Worm (Caenorhabditis elegans) whole organism, young adult: ENCODE results near the gene vit-4.

Experiments used
- C06A6.2 ChIP-seq: fragments of 200-800 bp; sonication (Bioruptor generic); conservative IDR thresholded peaks from 2 replicates; pipeline ENCODE4 v1.3.6; 2022; ENCODE audit warnings: missing genetic modification characterization, missing compliant biosample characterization
- D2030.7 ChIP-seq: fragments of 200-800 bp; sonication (Bioruptor generic); IDR thresholded peaks from 2 replicates; pipeline ENCODE4 v1.3.6; 2022; ENCODE audit warnings: missing genetic modification reagents, missing genetic modification characterization, missing compliant biosample characterization
- F10E7.11 ChIP-seq: sonication (generic microtip); optimal IDR thresholded peaks from 2 replicates; lab custom pipeline; 2017; ENCODE audit warnings: mild to moderate bottlenecking, missing genetic modification characterization, moderate library complexity, missing compliant biosample characterization
- F22D6.2 ChIP-seq: sonication (generic microtip); optimal IDR thresholded peaks from 2 replicates; lab custom pipeline; 2016; ENCODE audit warnings: mild to moderate bottlenecking, missing genetic modification characterization, missing compliant biosample characterization
- F23B12.7 ChIP-seq: sonication (generic microtip); optimal IDR thresholded peaks from 2 replicates; lab custom pipeline; 2017; ENCODE audit warnings: missing genetic modification characterization, mild to moderate bottlenecking, missing compliant biosample characterization, antibody characterized with exemption, moderate library complexity; ENCODE audit not compliant: insufficient read depth
- F33H1.4 ChIP-seq: fragments of 200-800 bp; sonication (Bioruptor generic); IDR thresholded peaks from 2 replicates; pipeline ENCODE4 v1.3.6; 2022; ENCODE audit warnings: missing genetic modification reagents, missing genetic modification characterization, missing compliant biosample characterization
- F55B11.4 ChIP-seq: sonication (generic microtip); optimal IDR thresholded peaks from 2 replicates; lab custom pipeline; 2016; ENCODE audit warnings: missing compliant biosample characterization, missing genetic modification characterization, borderline replicate concordance; ENCODE audit not compliant: insufficient read depth
- F57C9.4 ChIP-seq: sonication (generic microtip); optimal IDR thresholded peaks from 2 replicates; lab custom pipeline; 2017; ENCODE audit warnings: mild to moderate bottlenecking, missing genetic modification characterization, missing compliant biosample characterization
- T07F8.4 ChIP-seq: sonication (generic microtip); optimal IDR thresholded peaks from 2 replicates; lab custom pipeline; 2016; ENCODE audit warnings: mild to moderate bottlenecking, missing genetic modification characterization, moderate library complexity, missing compliant biosample characterization
- T26A5.8 ChIP-seq: sonication (generic microtip); optimal IDR thresholded peaks from 2 replicates; lab custom pipeline; 2016; ENCODE audit warnings: missing genetic modification characterization, missing compliant biosample characterization
- Y53G8AR.9 ChIP-seq: fragments of 200-800 bp; sonication (Bioruptor generic); conservative IDR thresholded peaks from 2 replicates; pipeline ENCODE4 v1.3.6; 2022; ENCODE audit warnings: missing genetic modification reagents, missing genetic modification characterization, missing compliant biosample characterization
- Y56A3A.18 ChIP-seq: fragments of 200-800 bp; sonication (Bioruptor generic); IDR thresholded peaks from 2 replicates; pipeline ENCODE4 v1.3.6; 2022; ENCODE audit warnings: missing genetic modification reagents, missing genetic modification characterization, missing compliant biosample characterization
- Y95B8A.8 ChIP-seq: fragments of 200-800 bp; sonication (Bioruptor generic); IDR thresholded peaks from 2 replicates; pipeline ENCODE4 v1.3.6; 2022; ENCODE audit warnings: missing genetic modification reagents, missing genetic modification characterization, missing compliant biosample characterization
- aptf-2 ChIP-seq: fragments of 200-800 bp; sonication (Bioruptor generic); conservative IDR thresholded peaks from 2 replicates; pipeline ENCODE4 v1.3.6; 2022; ENCODE audit warnings: missing genetic modification reagents, missing genetic modification characterization, missing compliant biosample characterization
- aptf-3 ChIP-seq: fragments of 200-800 bp; sonication (Bioruptor generic); IDR thresholded peaks from 2 replicates; pipeline ENCODE4 v1.3.6; 2022; ENCODE audit warnings: missing genetic modification characterization, missing compliant biosample characterization
- ceh-58 ChIP-seq: fragments of 200-800 bp; sonication (Bioruptor generic); IDR thresholded peaks from 2 replicates; pipeline ENCODE4 v1.3.6; 2022; ENCODE audit warnings: missing genetic modification characterization, missing compliant biosample characterization
- ceh-79 ChIP-seq: sonication (generic microtip); optimal IDR thresholded peaks from 2 replicates; lab custom pipeline; 2017; ENCODE audit warnings: mild to moderate bottlenecking, missing genetic modification characterization, missing compliant biosample characterization
- dox-1 ChIP-seq: fragments of 200-800 bp; sonication (Bioruptor generic); IDR thresholded peaks from 2 replicates; pipeline ENCODE4 v1.3.6; 2022; ENCODE audit warnings: missing genetic modification reagents, missing genetic modification characterization, missing compliant biosample characterization
- dpff-1 ChIP-seq: sonication (generic microtip); optimal IDR thresholded peaks from 2 replicates; lab custom pipeline; 2017; ENCODE audit warnings: mild to moderate bottlenecking, missing genetic modification characterization, missing compliant biosample characterization
- dpl-1 ChIP-seq: fragments of 150-350 bp; optimal IDR thresholded peaks from 2 replicates; lab custom pipeline; 2014; ENCODE audit warnings: missing biosample characterization, missing genetic modification reagents, missing genetic modification characterization
- egl-44 ChIP-seq: fragments of 200-800 bp; sonication (Bioruptor generic); IDR thresholded peaks from 2 replicates; pipeline ENCODE4 v1.3.6; 2022; ENCODE audit warnings: missing genetic modification reagents, missing genetic modification characterization, missing compliant biosample characterization
- egrh-3 ChIP-seq: fragments of 200-800 bp; sonication (Bioruptor generic); IDR thresholded peaks from 2 replicates; pipeline ENCODE4 v1.3.6; 2022; ENCODE audit warnings: missing genetic modification reagents, missing genetic modification characterization, missing compliant biosample characterization
- fkh-3 ChIP-seq: sonication (generic microtip); optimal IDR thresholded peaks from 2 replicates; lab custom pipeline; 2016; ENCODE audit warnings: mild to moderate bottlenecking, missing genetic modification characterization, missing compliant biosample characterization
- lin-54 ChIP-seq: fragments of 200-800 bp; sonication (Bioruptor generic); optimal IDR thresholded peaks from 2 replicates; lab custom pipeline; 2018; ENCODE audit warnings: mild to moderate bottlenecking, missing genetic modification characterization, missing compliant biosample characterization
- lsl-1 ChIP-seq: fragments of 200-800 bp; sonication (Bioruptor generic); optimal IDR thresholded peaks from 2 replicates; lab custom pipeline; 2018; ENCODE audit warnings: mild to moderate bottlenecking, missing genetic modification characterization, moderate library complexity, missing compliant biosample characterization
- lsy-27 ChIP-seq: sonication (generic microtip); optimal IDR thresholded peaks from 2 replicates; lab custom pipeline; 2017; ENCODE audit warnings: missing genetic modification characterization, mild to moderate bottlenecking, missing compliant biosample characterization, antibody characterized with exemption, missing genotype, borderline replicate concordance; ENCODE audit not compliant: insufficient read depth
- madf-3 ChIP-seq: fragments of 200-800 bp; sonication (Bioruptor generic); IDR thresholded peaks from 2 replicates; pipeline ENCODE4 v1.3.6; 2022; ENCODE audit warnings: missing genetic modification reagents, missing genetic modification characterization, missing compliant biosample characterization
- mel-28 ChIP-seq: sonication (generic microtip); optimal IDR thresholded peaks from 2 replicates; lab custom pipeline; 2016; ENCODE audit warnings: borderline replicate concordance, mild to moderate bottlenecking, missing genetic modification characterization, missing compliant biosample characterization
- nhr-90 ChIP-seq: sonication (generic microtip); optimal IDR thresholded peaks from 2 replicates; lab custom pipeline; 2016; ENCODE audit warnings: missing genotype, mild to moderate bottlenecking, missing genetic modification characterization, missing compliant biosample characterization
- pbrm-1 ChIP-seq: fragments of 200-800 bp; sonication (Bioruptor generic); IDR thresholded peaks from 2 replicates; pipeline ENCODE4 v1.3.6; 2022; ENCODE audit warnings: missing genetic modification reagents, missing genetic modification characterization, missing compliant biosample characterization
- snpc-4 ChIP-seq, 5 experiments: fragments of 150-350 bp in 1 of 5; sonication (generic microtip) in 4 of 5; optimal IDR thresholded peaks; 2 replicates each; lab custom pipeline; 2014 to 2018; ENCODE audit warnings: missing genetic modification characterization in 5 of 5, missing biosample characterization in 3 of 5, antibody characterized with exemption in 2 of 5, mild to moderate bottlenecking in 2 of 5, missing compliant biosample characterization in 2 of 5, missing genotype in 2 of 5, moderate library complexity in 2 of 5, missing genetic modification reagents in 1 of 5
- somi-1 ChIP-seq: fragments of 200-800 bp; sonication (Bioruptor generic); optimal IDR thresholded peaks from 2 replicates; lab custom pipeline; 2018; ENCODE audit warnings: mild to moderate bottlenecking, missing genetic modification characterization, missing compliant biosample characterization
- tbx-9 ChIP-seq: sonication (generic microtip); optimal IDR thresholded peaks from 2 replicates; lab custom pipeline; 2016; ENCODE audit warnings: borderline replicate concordance, missing genetic modification characterization, inconsistent platforms, missing compliant biosample characterization
- tlf-1 ChIP-seq: fragments of 200-800 bp; sonication (Bioruptor generic); optimal IDR thresholded peaks from 2 replicates; lab custom pipeline; 2018; ENCODE audit warnings: mild to moderate bottlenecking, missing genetic modification characterization, missing compliant biosample characterization
- unc-62 ChIP-seq: fragments of 150-350 bp; optimal IDR thresholded peaks from 2 replicates; lab custom pipeline; 2014; ENCODE audit warnings: missing biosample characterization, missing genetic modification reagents, missing genetic modification characterization
- xnd-1 ChIP-seq: sonication (generic microtip); optimal IDR thresholded peaks from 2 replicates; lab custom pipeline; 2016; ENCODE audit warnings: missing genotype, missing genetic modification reagents, missing genetic modification characterization, missing compliant biosample characterization
- zim-3 ChIP-seq: sonication (generic microtip); optimal IDR thresholded peaks from 2 replicates; lab custom pipeline; 2017; ENCODE audit warnings: mild to moderate bottlenecking, missing genetic modification characterization, moderate library complexity, missing compliant biosample characterization
- ztf-28 ChIP-seq: fragments of 200-800 bp; sonication (Bioruptor generic); IDR thresholded peaks from 2 replicates; pipeline ENCODE4 v1.3.6; 2022; ENCODE audit warnings: missing genetic modification reagents, missing genetic modification characterization, missing compliant biosample characterization

The vit-4 gene

DNA sequence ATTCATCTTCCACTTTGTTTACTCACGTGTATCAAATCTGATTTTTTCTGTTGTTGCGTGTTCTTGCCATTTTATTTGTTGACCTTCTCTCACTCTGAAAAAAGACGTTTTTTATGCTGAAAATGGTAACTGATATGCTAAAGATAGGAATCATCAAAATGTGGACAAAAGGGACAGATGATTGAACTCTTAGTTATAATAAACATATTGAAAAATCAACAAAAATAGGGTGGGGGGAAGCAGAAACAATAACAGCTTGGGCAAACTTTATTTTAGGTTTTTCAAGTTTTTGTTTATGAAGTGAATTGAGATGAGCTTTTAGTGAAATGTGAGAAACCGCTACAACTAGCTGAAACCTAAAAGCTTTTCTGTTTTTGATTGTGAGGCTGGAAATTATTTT is 30.8 kb downstream of the vit-4 start, which contains the start of gene F56B6.6 (continued):
- no peak for TF ChIP-seq F23B12.7 (tag; lab: Kevin White, UChicago)

DNA sequence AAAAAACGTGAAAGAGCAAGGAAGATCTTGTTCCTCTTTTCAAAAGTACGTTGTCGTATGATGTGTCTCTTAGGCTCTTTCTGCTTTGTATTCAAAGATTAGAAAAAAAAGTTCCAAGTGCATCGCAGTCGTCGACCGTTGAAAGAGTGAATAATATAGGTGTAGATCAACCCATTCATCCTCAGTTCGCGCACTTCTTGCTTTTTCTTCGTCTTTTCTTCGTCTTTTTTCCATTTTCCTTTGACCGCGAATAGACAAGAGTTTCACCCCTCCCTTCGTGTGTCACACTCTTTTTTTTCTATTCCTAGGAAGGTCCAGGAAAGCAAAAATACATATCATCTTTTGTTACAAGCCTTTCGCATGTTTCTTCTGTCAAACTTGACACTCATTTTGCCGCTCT is 37.1 kb downstream of the vit-4 start:
- no peak for TF ChIP-seq F55B11.4 (tag; lab: Kevin White, UChicago)
- TF ChIP-seq tlf-1 (GFP tag; lab: Kevin White, UChicago), result no peak
- TF ChIP-seq ceh-79, result no peak
- TF ChIP-seq F33H1.4 (GFP tag; lab: Robert Waterston, UW), result no peak
- TF ChIP-seq F22D6.2, result no peak
- TF ChIP-seq mel-28, result no peak
- TF ChIP-seq lin-54, result no peak
- no peak for TF ChIP-seq Y56A3A.18 (GFP tag; lab: Robert Waterston, UW)
- no peak for TF ChIP-seq T07F8.4 (tag; lab: Kevin White, UChicago)
- TF ChIP-seq aptf-3 (GFP tag; lab: Robert Waterston, UW), result no peak
- no peak for TF ChIP-seq tbx-9 (tag; lab: Kevin White, UChicago)
- TF ChIP-seq T26A5.8 (tag; lab: Kevin White, UChicago), result no peak
- TF ChIP-seq ceh-58 (GFP tag; lab: Robert Waterston, UW), result no peak
- TF ChIP-seq Y53G8AR.9 (GFP tag; lab: Robert Waterston, UW), result no peak
- TF ChIP-seq dpl-1 (GFP tag; lab: Kevin White, UChicago), result no peak
- TF ChIP-seq pbrm-1 (GFP tag; lab: Robert Waterston, UW), result no peak
- no peak for TF ChIP-seq F10E7.11 (tag; lab: Kevin White, UChicago)

DNA sequence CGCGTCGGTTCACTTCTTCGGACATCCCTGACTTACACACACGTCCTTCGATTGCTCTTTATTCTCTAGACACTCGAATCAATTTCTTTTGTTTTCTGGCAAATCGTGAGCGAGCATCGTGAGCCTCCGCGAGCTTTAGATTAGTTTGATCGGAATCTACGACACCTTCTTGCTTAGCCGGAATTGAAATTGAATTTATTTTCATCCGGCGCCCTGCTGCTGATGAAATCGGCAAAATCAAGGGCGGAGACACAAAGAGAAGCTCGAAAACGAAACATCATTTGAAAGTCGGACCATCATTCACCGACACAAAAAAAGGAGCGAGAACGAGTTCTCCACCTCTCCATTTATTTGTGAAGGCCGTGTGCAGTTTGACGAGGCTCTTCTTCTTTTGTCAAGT is 45.3 kb downstream of the vit-4 start, which contains the start of gene npr-16:
Gene npr-16 (plus strand): TSS at position 301 of the 400 bp plus-strand sequence.
- TF ChIP-seq dox-1 (GFP tag; lab: Robert Waterston, UW), result no peak
- TF ChIP-seq nhr-90 (tag; lab: Kevin White, UChicago), result no peak
- no peak for TF ChIP-seq unc-62 (GFP tag; lab: Kevin White, UChicago)
- no peak for TF ChIP-seq lsl-1 (GFP tag; lab: Kevin White, UChicago)
- no peak for TF ChIP-seq snpc-4 (GFP tag; optimal IDR thresholded peaks at IDR 0.05; lab: Kevin White, UChicago)
- TF ChIP-seq snpc-4 (tag; optimal IDR thresholded peaks at IDR 0.05; lab: Kevin White, UChicago), result no peak
- TF ChIP-seq Y56A3A.18 (GFP tag; lab: Robert Waterston, UW), result no peak
- TF ChIP-seq ceh-58 (GFP tag; lab: Robert Waterston, UW), result no peak
- TF ChIP-seq C06A6.2, result no peak
- no peak for TF ChIP-seq Y95B8A.8 (GFP tag; lab: Robert Waterston, UW)
- no peak for TF ChIP-seq D2030.7 (GFP tag; lab: Robert Waterston, UW)
- no peak for TF ChIP-seq madf-3 (GFP tag; lab: Robert Waterston, UW)
- no peak for TF ChIP-seq mel-28
- no peak for TF ChIP-seq F57C9.4 (tag; lab: Kevin White, UChicago)
- TF ChIP-seq xnd-1 (tag; lab: Kevin White, UChicago), result no peak
- TF ChIP-seq lsy-27 (tag; lab: Kevin White, UChicago), result no peak
- TF ChIP-seq somi-1 (GFP tag; lab: Kevin White, UChicago), result no peak

DNA sequence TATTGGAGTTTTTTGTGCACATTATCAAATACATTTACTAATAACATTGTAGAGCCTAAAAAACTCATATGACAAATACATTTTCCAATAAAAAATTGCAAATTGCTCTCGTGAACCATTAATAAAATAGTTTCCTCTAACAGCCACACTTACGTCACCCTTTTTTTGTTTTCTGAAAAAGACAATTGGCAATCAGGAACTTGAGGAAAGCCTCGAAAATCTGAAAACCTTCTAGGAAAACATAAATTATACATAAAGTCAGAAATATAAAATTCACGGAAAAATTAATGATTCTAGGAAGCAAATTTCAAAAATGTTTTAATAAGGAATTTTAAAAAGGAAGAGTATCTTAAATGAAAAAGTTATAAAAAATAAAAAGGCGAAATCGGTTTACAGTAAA is 46.6 kb downstream of the vit-4 start:
- TF ChIP-seq ztf-28, result no peak
- TF ChIP-seq zim-3 (tag; lab: Kevin White, UChicago), result no peak
- TF ChIP-seq xnd-1 (tag; lab: Kevin White, UChicago), result no peak
- TF ChIP-seq fkh-3 (tag; lab: Kevin White, UChicago), result no peak
- TF ChIP-seq aptf-2 (GFP tag; lab: Robert Waterston, UW), result no peak
- TF ChIP-seq madf-3 (GFP tag; lab: Robert Waterston, UW), result no peak
- TF ChIP-seq F55B11.4 (tag; lab: Kevin White, UChicago), result no peak
- no peak for TF ChIP-seq egrh-3 (GFP tag; lab: Robert Waterston, UW)
- no peak for TF ChIP-seq dpff-1
- TF ChIP-seq egl-44 (GFP tag; lab: Robert Waterston, UW), result no peak
